Worm (Caenorhabditis elegans): ENCODE data around the gene nog-1.

Gene nog-1

ce11 chrIV:390279-390678 lies 3.4 kb upstream of the nog-1 start, which contains the start of the genes ears-2 and uncp-18 (continued):
- TF ChIP-seq B0261.1 (tag; optimal IDR thresholded peaks at IDR 0.05) = peak; percentile 22
- TF ChIP-seq ztf-3 (GFP tag; optimal IDR thresholded peaks at IDR 0.05) = no peak
- TF ChIP-seq ztf-26 (tag; optimal IDR thresholded peaks at IDR 0.05) = peak; percentile 56
- peak; percentile 65 for TF ChIP-seq madf-6 (GFP tag; IDR thresholded peaks at IDR 0.05)
- TF ChIP-seq tlf-1 (GFP tag; optimal IDR thresholded peaks at IDR 0.05) = peak; percentile 87
- no peak for TF ChIP-seq lag-1 (GFP tag; IDR thresholded peaks at IDR 0.05)
- no peak for TF ChIP-seq ets-4 (GFP tag; optimal IDR thresholded peaks at IDR 0.05)
- no peak for TF ChIP-seq cebp-2 (GFP tag; IDR thresholded peaks at IDR 0.05)
- TF ChIP-seq Y56A3A.18 (GFP tag; IDR thresholded peaks at IDR 0.05) = no peak
- TF ChIP-seq snpc-4 (GFP tag; optimal IDR thresholded peaks at IDR 0.05) = peak; percentile 43
- TF ChIP-seq snpc-4 (tag; optimal IDR thresholded peaks at IDR 0.05) = peak; percentile 58 to 88 (median 74)
- TF ChIP-seq T26A5.8 (tag; optimal IDR thresholded peaks at IDR 0.05) = no peak
- TF ChIP-seq nfyb-1 (GFP tag; IDR thresholded peaks at IDR 0.05) = peak; percentile 90
- TF ChIP-seq sea-2 (GFP tag; IDR thresholded peaks at IDR 0.05) = no peak

- TF ChIP-seq madf-6 (GFP tag; IDR thresholded peaks at IDR 0.05) (peak; percentile 17; the same call in 1 of the 2 replicates), lsl-1 (GFP tag; optimal IDR thresholded peaks at IDR 0.05) (no peak), egl-18 (GFP tag; IDR thresholded peaks at IDR 0.05) (no peak), dpff-1 (tag; optimal IDR thresholded peaks at IDR 0.05) (peak; percentile 31), repo-1 (tag; optimal IDR thresholded peaks at IDR 0.05) (peak; percentile 26), K12H6.12 (tag; optimal IDR thresholded peaks at IDR 0.05) (no peak), akir-1 (GFP tag; optimal IDR thresholded peaks at IDR 0.05) (no peak), snpc-3.4 (tag; optimal IDR thresholded peaks at IDR 0.05) (peak; percentile 57), lin-35 (GFP tag; optimal IDR thresholded peaks at IDR 0.05) (peak in 1 of 3 experiments; percentile 32), Y53G8AR.9 (GFP tag; conservative IDR thresholded peaks at IDR 0.05) (no peak), B0336.3 (GFP tag; IDR thresholded peaks at IDR 0.05) (peak; percentile 32), snpc-1.1 (tag; optimal IDR thresholded peaks at IDR 0.05; ENCODE audit: insufficient read depth) (peak; percentile 51), lin-54 (GFP tag; optimal IDR thresholded peaks at IDR 0.05) (peak; percentile 16), Y67H2A.10 (GFP tag; conservative IDR thresholded peaks at IDR 0.05) (no peak), hlh-26 (GFP tag; conservative IDR thresholded peaks at IDR 0.05) (no peak), K11D2.4 (GFP tag; IDR thresholded peaks at IDR 0.05) (no peak), F23B12.7 (tag; optimal IDR thresholded peaks at IDR 0.05; ENCODE audit: insufficient read depth) (no peak), tbx-9 (tag; optimal IDR thresholded peaks at IDR 0.05; ENCODE audit: borderline replicate concordance) (peak; percentile 3), hrde-1 (tag; optimal IDR thresholded peaks at IDR 0.05; ENCODE audit: borderline replicate concordance) (peak; percentile 66), ceh-79 (tag; optimal IDR thresholded peaks at IDR 0.05) (no peak), nfyb-1 (GFP tag; IDR thresholded peaks at IDR 0.05) (0 out of 2 replicates have a peak, but pooled peaks have one; percentile 43), B0035.1 (tag; optimal IDR thresholded peaks at IDR 0.05) (peak; percentile 30), nhr-27 (tag; optimal IDR thresholded peaks at IDR 0.05) (no peak), lag-1 (GFP tag; IDR thresholded peaks at IDR 0.05) (no peak), ets-4 (GFP tag; optimal IDR thresholded peaks at IDR 0.05) (no peak), mxl-1 (tag; optimal IDR thresholded peaks at IDR 0.05) (no peak), snpc-1.3 (tag; optimal IDR thresholded peaks at IDR 0.05; ENCODE audit: insufficient read depth) (peak; percentile 52), cebp-1 (GFP tag; IDR thresholded peaks at IDR 0.05) (no peak), cebp-1 (tag; optimal IDR thresholded peaks at IDR 0.05) (peak; percentile 26), mcd-1 (GFP tag; IDR thresholded peaks at IDR 0.05) (no peak; the same call in 1 of the 2 replicates), ekl-4 (GFP tag; IDR thresholded peaks at IDR 0.05) (peak; percentile 61; the same call in 1 of the 2 replicates)
Observed at ce11 chrIV:396373-396772, 2.7 kb downstream of the nog-1 start, which contains the start of gene rrp-8. rrp-8 (plus strand) TSS chrIV:396545.

Data from whole organism, young adult.